Worm (Caenorhabditis elegans) whole organism, mixed stage, embryonic: ENCODE data around the gene T25B9.8.
A peak's percentile ranks its signal among the peaks of the same experiment; 100 is the strongest.

Experiments used
- elt-1 ChIP-seq: sonication (generic microtip); optimal IDR thresholded peaks from 2 replicates; lab custom pipeline; 2017; ENCODE audit warnings: missing genetic modification characterization, mild to moderate bottlenecking, missing compliant biosample characterization, antibody characterized with exemption, moderate library complexity, borderline replicate concordance; ENCODE audit not compliant: insufficient read depth
- flh-1 ChIP-seq: fragments of 200-800 bp; sonication (Bioruptor generic); optimal IDR thresholded peaks from 2 replicates; lab custom pipeline; 2018; ENCODE audit warnings: mild to moderate bottlenecking, missing genetic modification characterization, moderate library complexity, missing compliant biosample characterization
- lin-13 ChIP-seq: fragments of 150-350 bp; optimal IDR thresholded peaks from 2 replicates; lab custom pipeline; 2014; ENCODE audit warnings: missing biosample characterization, missing genetic modification characterization
- mep-1 ChIP-seq: fragments of 150-350 bp; optimal IDR thresholded peaks from 2 replicates; lab custom pipeline; 2017; ENCODE audit warnings: missing biosample characterization, missing genetic modification reagents, missing genetic modification characterization, inconsistent platforms
- nhr-237 ChIP-seq: fragments of 150-350 bp; optimal IDR thresholded peaks from 2 replicates; lab custom pipeline; 2014; ENCODE audit warnings: missing biosample characterization, missing genetic modification characterization
- nhr-76 ChIP-seq: sonication (generic microtip); optimal IDR thresholded peaks from 2 replicates; lab custom pipeline; 2017; ENCODE audit warnings: missing biosample characterization, missing genetic modification characterization
- pha-4 ChIP-seq: fragments of 150-350 bp; optimal IDR thresholded peaks from 2 replicates; lab custom pipeline; 2018; ENCODE audit warnings: missing biosample characterization, missing genetic modification reagents, missing genetic modification characterization

ce11 chrIV:10811388-10811787 lies 43.4 kb upstream of the T25B9.8 start:
- TF ChIP-seq mep-1 (tag; lab: Kevin White, UChicago): no peak
- TF ChIP-seq flh-1 (GFP tag; lab: Kevin White, UChicago): no peak
- no peak for TF ChIP-seq nhr-237 (tag; lab: Kevin White, UChicago)
- TF ChIP-seq nhr-76 (tag; lab: Kevin White, UChicago): no peak
- peak; percentile 85 for TF ChIP-seq pha-4 (tag; lab: Kevin White, UChicago)
- no peak for TF ChIP-seq elt-1
- TF ChIP-seq lin-13 (tag; lab: Kevin White, UChicago): no peak
